Worm (Caenorhabditis elegans) whole organism, L2 larva: ENCODE data around the gene str-77.
A peak's percentile ranks its signal among the peaks of the same experiment; 100 is the strongest.

ENCODE experiments used
- Y55F3AM.14 ChIP-seq: fragments of 200-800 bp; sonication (Bioruptor generic); optimal IDR thresholded peaks from 2 replicates; lab custom pipeline; 2018; ENCODE audit warnings: mild to moderate bottlenecking, missing genetic modification characterization, missing compliant biosample characterization
- ZK546.5 ChIP-seq: sonication (generic microtip); optimal IDR thresholded peaks from 2 replicates; lab custom pipeline; 2017; ENCODE audit warnings: missing biosample characterization, missing genetic modification characterization
- alr-1 ChIP-seq: fragments of 150-350 bp; optimal IDR thresholded peaks from 2 replicates; lab custom pipeline; 2014; ENCODE audit warnings: missing biosample characterization, missing genetic modification characterization
- aly-2 ChIP-seq: fragments of 150-350 bp; optimal IDR thresholded peaks from 2 replicates; lab custom pipeline; 2014; ENCODE audit warnings: missing biosample characterization, missing genetic modification characterization
- ama-1 ChIP-seq: fragments of 150-350 bp; optimal IDR thresholded peaks from 2 replicates; lab custom pipeline; 2018; ENCODE audit warnings: inconsistent platforms
- ceh-16 ChIP-seq: fragments of 150-350 bp; optimal IDR thresholded peaks from 2 replicates; lab custom pipeline; 2014; ENCODE audit warnings: missing biosample characterization, missing genetic modification characterization
- ceh-82 ChIP-seq: fragments of 150-350 bp; optimal IDR thresholded peaks from 2 replicates; lab custom pipeline; 2014; ENCODE audit warnings: missing biosample characterization, missing genetic modification characterization
- crh-2 ChIP-seq: sonication (generic microtip); optimal IDR thresholded peaks from 2 replicates; lab custom pipeline; 2017; ENCODE audit warnings: missing biosample characterization, missing genetic modification characterization
- elt-1 ChIP-seq: fragments of 150-350 bp; optimal IDR thresholded peaks from 2 replicates; lab custom pipeline; 2014; ENCODE audit warnings: missing biosample characterization, missing genetic modification characterization
- elt-3 ChIP-seq: sonication (generic microtip); optimal IDR thresholded peaks from 2 replicates; lab custom pipeline; 2017; ENCODE audit warnings: missing biosample characterization, missing genetic modification characterization
- fos-1 ChIP-seq: fragments of 150-350 bp; optimal IDR thresholded peaks from 2 replicates; lab custom pipeline; 2014; ENCODE audit warnings: missing biosample characterization, missing genetic modification characterization
- gmeb-1 ChIP-seq: fragments of 150-350 bp; optimal IDR thresholded peaks from 2 replicates; lab custom pipeline; 2014; ENCODE audit warnings: missing biosample characterization, missing genetic modification characterization
- lin-11 ChIP-seq: fragments of 150-350 bp; sonication (generic microtip); optimal IDR thresholded peaks from 2 replicates; lab custom pipeline; 2014; ENCODE audit warnings: missing biosample characterization, missing genetic modification characterization, inconsistent platforms, mixed read lengths
- lin-13 ChIP-seq: fragments of 150-350 bp; optimal IDR thresholded peaks from 2 replicates; lab custom pipeline; 2014; ENCODE audit warnings: missing biosample characterization, missing genetic modification reagents, missing genetic modification characterization
- lsy-2 ChIP-seq, 2 experiments: fragments of 150-350 bp in 1 of 2; sonication (generic microtip) in 1 of 2; optimal IDR thresholded peaks; 2 replicates each; lab custom pipeline; 2014 to 2017; ENCODE audit warnings: missing biosample characterization in 2 of 2, missing genetic modification characterization in 2 of 2
- mab-5 ChIP-seq: fragments of 150-350 bp; optimal IDR thresholded peaks from 2 replicates; lab custom pipeline; 2014; ENCODE audit warnings: missing biosample characterization, missing genetic modification characterization
- mbf-1 ChIP-seq: sonication (generic microtip); optimal IDR thresholded peaks from 2 replicates; lab custom pipeline; 2017; ENCODE audit warnings: missing biosample characterization, missing genetic modification characterization
- mdl-1 ChIP-seq, 2 experiments: fragments of 150-350 bp in 1 of 2; sonication (generic microtip) in 1 of 2; optimal IDR thresholded peaks; 2 replicates each; lab custom pipeline; 2017; ENCODE audit warnings: missing biosample characterization in 2 of 2, missing genetic modification characterization in 2 of 2
- nhr-10 ChIP-seq: sonication (generic microtip); optimal IDR thresholded peaks from 2 replicates; lab custom pipeline; 2017; ENCODE audit warnings: missing biosample characterization, missing genetic modification characterization
- nhr-11 ChIP-seq: fragments of 150-350 bp; optimal IDR thresholded peaks from 2 replicates; lab custom pipeline; 2014; ENCODE audit warnings: missing biosample characterization, missing genetic modification characterization
- nhr-12 ChIP-seq: fragments of 150-350 bp; optimal IDR thresholded peaks from 2 replicates; lab custom pipeline; 2014; ENCODE audit warnings: missing biosample characterization, missing genetic modification characterization
- nhr-129 ChIP-seq: fragments of 150-350 bp; optimal IDR thresholded peaks from 2 replicates; lab custom pipeline; 2014; ENCODE audit warnings: missing biosample characterization, missing genetic modification characterization
- nhr-21 ChIP-seq: fragments of 150-350 bp; optimal IDR thresholded peaks from 2 replicates; lab custom pipeline; 2014; ENCODE audit warnings: missing biosample characterization, missing genetic modification characterization
- nhr-23 ChIP-seq: fragments of 150-350 bp; optimal IDR thresholded peaks from 2 replicates; lab custom pipeline; 2014; ENCODE audit warnings: missing biosample characterization, missing genetic modification reagents, missing genetic modification characterization
- nhr-237 ChIP-seq: fragments of 150-350 bp; optimal IDR thresholded peaks from 2 replicates; lab custom pipeline; 2014; ENCODE audit warnings: missing biosample characterization, missing genetic modification characterization
- nhr-25 ChIP-seq: fragments of 150-350 bp; sonication (generic microtip); optimal IDR thresholded peaks from 3 replicates; lab custom pipeline; 2014; ENCODE audit warnings: missing biosample characterization, missing genetic modification characterization
- nhr-6 ChIP-seq: fragments of 150-350 bp; optimal IDR thresholded peaks from 2 replicates; lab custom pipeline; 2014; ENCODE audit warnings: missing biosample characterization, missing genetic modification characterization
- peb-1 ChIP-seq: fragments of 150-350 bp; optimal IDR thresholded peaks from 2 replicates; lab custom pipeline; 2014; ENCODE audit warnings: missing biosample characterization, missing genetic modification characterization
- skn-1 ChIP-seq: sonication (generic microtip); optimal IDR thresholded peaks from 2 replicates; lab custom pipeline; 2017; ENCODE audit warnings: missing biosample characterization, missing genetic modification characterization
- sma-3 ChIP-seq: sonication (generic microtip); optimal IDR thresholded peaks from 2 replicates; lab custom pipeline; 2016; ENCODE audit warnings: missing genetic modification reagents, missing genetic modification characterization, missing compliant biosample characterization
- sma-9 ChIP-seq, 2 experiments: fragments of 150-350 bp in 1 of 2; sonication (generic microtip) in 1 of 2; optimal IDR thresholded peaks; 2 replicates each; lab custom pipeline; 2014 to 2016; ENCODE audit warnings: missing genetic modification characterization in 2 of 2, mild to moderate bottlenecking in 1 of 2, missing biosample characterization in 1 of 2, missing compliant biosample characterization in 1 of 2, missing genetic modification reagents in 1 of 2, moderate library complexity in 1 of 2
- snpc-4 ChIP-seq: fragments of 150-350 bp; optimal IDR thresholded peaks from 2 replicates; lab custom pipeline; 2014; ENCODE audit warnings: missing biosample characterization, missing genetic modification characterization

The str-77 gene

DNA sequence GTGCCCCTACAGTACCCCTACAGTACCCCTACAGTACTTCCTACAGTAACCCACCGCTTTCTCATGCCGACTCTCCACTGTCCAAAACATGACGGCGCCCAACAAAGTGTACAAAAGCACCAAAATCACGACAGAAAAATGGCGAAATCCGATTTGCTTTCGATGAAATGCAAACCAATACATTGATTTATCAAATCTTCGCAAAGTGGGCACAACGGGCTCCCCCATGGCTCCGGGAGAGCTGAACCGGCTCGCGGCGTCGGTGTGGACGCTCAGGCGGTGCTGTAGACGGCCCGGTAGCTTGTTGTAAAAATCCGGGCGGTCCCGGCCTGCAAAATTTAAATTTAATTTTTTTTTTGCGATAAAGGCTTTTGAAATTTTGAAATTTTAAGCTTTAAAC is 6.4 kb upstream of the str-77 start:
- TF ChIP-seq elt-3 (tag; lab: Kevin White, UChicago) (no peak), skn-1 (tag; lab: Kevin White, UChicago) (no peak), nhr-21 (tag; lab: Kevin White, UChicago) (no peak), lsy-2 (tag; optimal IDR thresholded peaks at IDR 0.05; lab: Kevin White, UChicago) (no peak), sma-3 (GFP tag; lab: Kevin White, UChicago) (no peak), nhr-25 (tag; lab: Kevin White, UChicago) (no peak), nhr-23 (tag; lab: Kevin White, UChicago) (no peak), mab-5 (tag; lab: Kevin White, UChicago) (no peak), ZK546.5 (tag; lab: Kevin White, UChicago) (no peak), gmeb-1 (no peak), lin-11 (tag; lab: Kevin White, UChicago) (no peak), nhr-237 (tag; lab: Kevin White, UChicago) (no peak), elt-1 (tag; lab: Kevin White, UChicago) (no peak), nhr-6 (tag; lab: Kevin White, UChicago) (no peak), sma-9 (GFP tag; optimal IDR thresholded peaks at IDR 0.05; lab: Kevin White, UChicago) (no peak), sma-9 (tag; optimal IDR thresholded peaks at IDR 0.05; lab: Kevin White, UChicago) (no peak), mbf-1 (tag; lab: Kevin White, UChicago) (no peak), crh-2 (tag; lab: Kevin White, UChicago) (no peak), ceh-82 (no peak)
- TF ChIP-seq, all 48 proteins: peak for 0

DNA sequence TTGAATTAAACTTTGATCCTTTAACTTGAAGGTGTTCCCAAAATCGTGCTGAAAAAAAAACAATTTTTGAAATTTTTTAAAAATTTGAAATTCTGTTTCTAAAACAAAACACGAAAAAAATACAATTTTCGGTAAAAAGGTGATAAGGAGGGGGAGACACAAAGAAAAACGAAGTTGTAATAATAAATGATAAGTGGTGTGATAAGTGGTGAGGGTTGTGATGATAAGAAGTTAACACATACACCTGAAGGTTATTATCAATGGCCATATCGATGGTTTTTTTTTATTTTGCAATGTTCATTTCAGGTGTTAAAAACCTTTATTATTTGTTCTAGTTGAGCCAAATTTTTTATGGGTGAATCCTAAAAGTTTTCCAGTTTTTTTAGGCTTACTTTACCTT is 4.4 kb upstream of the str-77 start, which contains the start of gene twk-33:
TSS of gene twk-33 (minus strand) at position 48 of the 400 bp plus-strand sequence.
- TF ChIP-seq nhr-10 (tag; lab: Kevin White, UChicago) (no peak), fos-1 (peak; percentile 91), crh-2 (tag; lab: Kevin White, UChicago) (peak; percentile 15), gmeb-1 (peak; percentile 51), ZK546.5 (tag; lab: Kevin White, UChicago) (no peak)

DNA sequence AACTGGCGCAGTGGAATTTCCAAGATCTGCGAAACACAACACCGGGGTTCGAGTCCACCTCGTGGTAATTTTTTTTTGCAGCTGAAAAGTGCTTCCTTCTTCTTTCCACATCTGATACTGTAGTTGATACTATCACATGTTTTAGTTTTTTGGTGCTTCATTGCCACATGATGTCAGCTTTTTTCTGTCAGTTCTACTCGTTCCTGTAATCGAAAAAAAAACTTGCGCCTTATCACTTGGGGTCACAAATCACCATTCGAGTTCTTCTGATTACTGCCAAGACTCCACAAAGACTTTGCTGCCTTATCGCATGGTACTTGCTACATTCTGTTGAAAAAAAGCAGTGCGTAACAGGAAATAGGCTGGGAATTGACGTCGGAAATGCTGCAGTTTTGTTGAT is 3.0 kb downstream of the str-77 start:
- no peak for TF ChIP-seq peb-1 (tag; lab: Kevin White, UChicago)
- no peak for TF ChIP-seq nhr-12 (tag; lab: Kevin White, UChicago)
- TF ChIP-seq mab-5 (tag; lab: Kevin White, UChicago) = no peak
- TF ChIP-seq sma-9 (GFP tag; optimal IDR thresholded peaks at IDR 0.05; lab: Kevin White, UChicago) = peak; percentile 62
- TF ChIP-seq sma-9 (tag; optimal IDR thresholded peaks at IDR 0.05; lab: Kevin White, UChicago) = no peak
- TF ChIP-seq ceh-16 (tag; lab: Kevin White, UChicago) = no peak
- TF ChIP-seq gmeb-1 = peak; percentile 20
- peak; percentile 75 for TF ChIP-seq fos-1
- TF ChIP-seq snpc-4 (tag; lab: Kevin White, UChicago) = no peak
- no peak for TF ChIP-seq ama-1 (lab: Kevin White, UChicago)
- peak; percentile 28 for TF ChIP-seq nhr-129
- TF ChIP-seq, all 48 proteins: peak for 4

DNA sequence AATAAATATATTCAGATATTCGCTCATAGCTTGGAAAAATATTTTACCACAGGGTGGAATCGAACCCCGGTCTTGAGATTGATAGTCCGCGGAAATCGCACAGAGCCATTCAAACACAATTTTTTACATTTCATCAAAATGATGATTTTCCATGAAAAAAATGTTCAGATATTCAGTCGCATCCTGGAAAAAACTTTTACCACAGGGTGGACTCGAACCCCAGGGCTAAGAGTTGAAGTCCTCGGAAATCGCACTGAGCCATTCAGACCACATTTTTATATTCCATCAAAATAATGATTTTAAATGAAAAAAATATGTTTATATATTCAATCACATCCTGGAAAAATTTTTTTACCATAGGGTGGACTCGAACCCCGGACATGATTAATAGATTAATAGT is 3.8 kb downstream of the str-77 start:
- TF ChIP-seq mdl-1 (tag; optimal IDR thresholded peaks at IDR 0.05; lab: Kevin White, UChicago) (no peak), snpc-4 (tag; lab: Kevin White, UChicago) (no peak), elt-3 (tag; lab: Kevin White, UChicago) (no peak), alr-1 (tag; lab: Kevin White, UChicago) (no peak), aly-2 (tag; lab: Kevin White, UChicago) (no peak), ZK546.5 (tag; lab: Kevin White, UChicago) (no peak), Y55F3AM.14 (GFP tag; lab: Kevin White, UChicago) (no peak), crh-2 (tag; lab: Kevin White, UChicago) (no peak), nhr-237 (tag; lab: Kevin White, UChicago) (no peak), nhr-6 (tag; lab: Kevin White, UChicago) (no peak)

DNA sequence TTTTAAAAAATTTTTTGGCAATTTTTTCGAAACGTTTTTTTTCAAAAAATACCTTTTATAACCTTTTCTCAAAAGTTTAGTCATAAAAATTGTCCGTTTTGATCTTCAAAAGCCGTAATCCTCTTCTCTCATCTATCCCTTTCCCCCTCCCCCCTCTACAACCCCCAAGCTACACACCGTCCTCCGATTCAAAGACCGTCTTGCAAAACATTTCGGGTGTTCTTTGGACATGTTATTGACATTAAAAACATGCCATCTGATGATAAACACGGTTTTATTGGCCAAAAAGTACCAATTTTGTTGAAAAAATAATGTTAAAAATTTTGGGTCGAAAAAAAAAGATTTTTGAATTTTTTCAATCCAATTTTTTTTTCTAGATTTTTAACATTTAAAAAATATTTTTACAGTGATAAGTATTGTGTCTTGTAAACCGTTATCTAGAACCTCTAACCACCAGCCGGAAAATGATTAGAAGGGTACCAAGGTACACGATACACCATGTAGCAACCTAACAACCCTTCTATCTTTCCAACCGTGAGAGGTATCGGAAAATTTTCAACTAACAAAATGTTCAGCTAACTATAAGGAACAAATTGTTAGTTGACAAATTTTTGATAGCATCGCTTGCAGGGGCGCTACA is 4.5 kb downstream of the str-77 start:
- TF ChIP-seq nhr-11 (tag; lab: Kevin White, UChicago) (no peak), lin-13 (GFP tag; lab: Kevin White, UChicago) (no peak), mbf-1 (tag; lab: Kevin White, UChicago) (no peak)
- TF ChIP-seq, all 48 proteins: peak for 0
